Fruit fly (Drosophila melanogaster) whole organism, embryonic: ENCODE measurements around the gene CG14020.
A peak's percentile ranks its signal among the peaks of the same experiment; 100 is the strongest.

Source experiments
- ATbp ChIP-seq: fragments of 200-800 bp; sonication (Bioruptor generic); optimal IDR thresholded peaks from 2 replicates; lab custom pipeline; 2017; ENCODE audit warnings: missing biosample characterization, mild to moderate bottlenecking, missing genetic modification characterization, missing genetic modification reagents
- Atf-2 ChIP-seq: fragments of 200-800 bp; sonication (Bioruptor generic); optimal IDR thresholded peaks from 2 replicates; lab custom pipeline; 2016; ENCODE audit warnings: missing biosample characterization, missing genetic modification characterization
- Atf3 ChIP-seq: fragments of 200-800 bp; sonication (Bioruptor generic); optimal IDR thresholded peaks from 3 replicates; lab custom pipeline; 2016; ENCODE audit warnings: missing biosample characterization, missing genetic modification characterization
- CG10366 ChIP-seq: fragments of 200-800 bp; sonication (Bioruptor generic); IDR thresholded peaks from 2 replicates; pipeline ENCODE4 v1.3.6; 2022; ENCODE audit warnings: missing biosample characterization, missing genetic modification characterization
- CG10431 ChIP-seq: fragments of 200-800 bp; sonication (Bioruptor generic); optimal IDR thresholded peaks from 3 replicates; lab custom pipeline; 2018; ENCODE audit warnings: missing biosample characterization, mild to moderate bottlenecking, missing genetic modification characterization
- CG10543 ChIP-seq: fragments of 200-800 bp; sonication (Bioruptor generic); optimal IDR thresholded peaks from 3 replicates; lab custom pipeline; 2017; ENCODE audit warnings: missing biosample characterization, mild to moderate bottlenecking, missing genetic modification characterization, moderate library complexity
- CG12219 ChIP-seq: fragments of 200-800 bp; sonication (Bioruptor generic); optimal IDR thresholded peaks from 3 replicates; lab custom pipeline; 2018; ENCODE audit warnings: missing biosample characterization, mild to moderate bottlenecking, missing genetic modification characterization
- CG17186 ChIP-seq: fragments of 200-800 bp; sonication (Bioruptor generic); optimal IDR thresholded peaks from 3 replicates; lab custom pipeline; 2017; ENCODE audit warnings: missing biosample characterization, missing genetic modification reagents, missing genetic modification characterization
- CG17802 ChIP-seq: fragments of 200-800 bp; sonication (Bioruptor generic); optimal IDR thresholded peaks from 2 replicates; lab custom pipeline; 2018; ENCODE audit warnings: missing biosample characterization, mild to moderate bottlenecking, missing genetic modification characterization, moderate library complexity
- CG17912 ChIP-seq: fragments of 200-800 bp; sonication (Bioruptor generic); optimal IDR thresholded peaks from 2 replicates; lab custom pipeline; 2018; ENCODE audit warnings: missing biosample characterization, mild to moderate bottlenecking, missing genetic modification characterization
- CG18619 ChIP-seq: fragments of 200-800 bp; sonication (Bioruptor generic); optimal IDR thresholded peaks from 3 replicates; lab custom pipeline; 2017; ENCODE audit warnings: missing biosample characterization, mild to moderate bottlenecking, missing genetic modification characterization
- CG18764 ChIP-seq: fragments of 200-800 bp; sonication (Bioruptor generic); optimal IDR thresholded peaks from 3 replicates; lab custom pipeline; 2016; ENCODE audit warnings: missing biosample characterization, missing genetic modification characterization
- CG30431 ChIP-seq: fragments of 200-800 bp; sonication (Bioruptor generic); optimal IDR thresholded peaks from 2 replicates; lab custom pipeline; 2017; ENCODE audit warnings: missing biosample characterization, missing genetic modification characterization
- CG31224 ChIP-seq: fragments of 200-800 bp; sonication (Bioruptor generic); IDR thresholded peaks from 2 replicates; pipeline ENCODE4 v1.3.6; 2022; ENCODE audit warnings: missing biosample characterization, missing genetic modification characterization
- CG32532 ChIP-seq: fragments of 200-800 bp; sonication (Bioruptor generic); IDR thresholded peaks from 2 replicates; pipeline ENCODE4 v1.3.6; 2022; ENCODE audit warnings: missing biosample characterization, missing genetic modification characterization
- CG3407 ChIP-seq: fragments of 200-800 bp; sonication (Bioruptor generic); optimal IDR thresholded peaks from 2 replicates; lab custom pipeline; 2018; ENCODE audit warnings: missing biosample characterization, mild to moderate bottlenecking, missing genetic modification characterization
- CG4424 ChIP-seq: fragments of 200-800 bp; sonication (Bioruptor generic); optimal IDR thresholded peaks from 3 replicates; lab custom pipeline; 2016; ENCODE audit warnings: missing biosample characterization, missing genetic modification characterization
- CG4730 ChIP-seq: fragments of 200-800 bp; sonication (Bioruptor generic); IDR thresholded peaks from 2 replicates; pipeline ENCODE4 v1.3.6; 2022; ENCODE audit warnings: missing biosample characterization, missing genetic modification characterization
- CG6683 ChIP-seq: fragments of 200-800 bp; sonication (Bioruptor generic); optimal IDR thresholded peaks from 2 replicates; lab custom pipeline; 2017; ENCODE audit warnings: missing biosample characterization, mild to moderate bottlenecking, missing genetic modification characterization, missing genetic modification reagents
- CG6813 ChIP-seq: fragments of 200-800 bp; sonication (Bioruptor generic); optimal IDR thresholded peaks from 2 replicates; lab custom pipeline; 2017; ENCODE audit warnings: missing biosample characterization, missing genetic modification characterization, mild to moderate bottlenecking, moderate library complexity, missing genetic modification reagents
- CG7372 ChIP-seq: fragments of 200-800 bp; sonication (Bioruptor generic); IDR thresholded peaks from 2 replicates; pipeline ENCODE4 v1.3.6; 2022; ENCODE audit warnings: missing biosample characterization, missing genetic modification characterization
- CG9817 ChIP-seq: fragments of 200-800 bp; sonication (Bioruptor generic); optimal IDR thresholded peaks from 2 replicates; lab custom pipeline; 2018; ENCODE audit warnings: missing biosample characterization, mild to moderate bottlenecking, missing genetic modification characterization, moderate library complexity
- Camta ChIP-seq: fragments of 200-800 bp; sonication (Bioruptor generic); optimal IDR thresholded peaks from 2 replicates; lab custom pipeline; 2016; ENCODE audit warnings: missing biosample characterization, missing genetic modification characterization
- Chrac-16 ChIP-seq: fragments of 200-800 bp; sonication (Bioruptor generic); optimal IDR thresholded peaks from 3 replicates; lab custom pipeline; 2016; ENCODE audit warnings: missing biosample characterization, missing genetic modification characterization
- CrebB ChIP-seq: fragments of 200-800 bp; sonication (Bioruptor generic); optimal IDR thresholded peaks from 3 replicates; lab custom pipeline; 2018; ENCODE audit warnings: missing biosample characterization, mild to moderate bottlenecking, missing genetic modification characterization
- Eip74EF ChIP-seq, 2 experiments: fragments of 200-800 bp in 1 of 2; fragments of >200 bp in 1 of 2; sonication (Bioruptor generic) in 1 of 2; optimal IDR thresholded peaks; 2 replicates each; lab custom pipeline; 2017 to 2019; ENCODE audit warnings: missing biosample characterization in 2 of 2, missing genetic modification characterization in 2 of 2, mild to moderate bottlenecking in 1 of 2, moderate library complexity in 1 of 2
- Hr51 ChIP-seq, 2 experiments: fragments of 200-800 bp; sonication (Bioruptor generic); optimal IDR thresholded peaks; 2 replicates in 1 of 2; 3 replicates in 1 of 2; lab custom pipeline; 2016 to 2018; ENCODE audit warnings: missing biosample characterization in 2 of 2, missing genetic modification characterization in 2 of 2, mild to moderate bottlenecking in 1 of 2, moderate library complexity in 1 of 2
- MBD-R2 ChIP-seq: fragments of 200-800 bp; sonication (Bioruptor generic); IDR thresholded peaks from 2 replicates; pipeline ENCODE4 v1.3.6; 2022; ENCODE audit warnings: missing biosample characterization, missing genetic modification characterization
- Myb ChIP-seq: fragments of 200-800 bp; sonication (Bioruptor generic); optimal IDR thresholded peaks from 2 replicates; lab custom pipeline; 2016; ENCODE audit warnings: missing biosample characterization, missing genetic modification characterization
- NK7.1 ChIP-seq: fragments of 200-800 bp; sonication (Bioruptor generic); optimal IDR thresholded peaks from 3 replicates; lab custom pipeline; 2016; ENCODE audit warnings: missing biosample characterization, missing genetic modification characterization
- Neu2 ChIP-seq: fragments of 200-800 bp; sonication (Bioruptor generic); optimal IDR thresholded peaks from 3 replicates; lab custom pipeline; 2016; ENCODE audit warnings: missing biosample characterization, missing genetic modification characterization, borderline replicate concordance
- Pdp1 ChIP-seq, 2 experiments: fragments of 200-800 bp; sonication (Bioruptor generic); optimal IDR thresholded peaks; 3 replicates each; lab custom pipeline; 2016; ENCODE audit warnings: missing biosample characterization in 2 of 2, missing genetic modification characterization in 2 of 2, mild to moderate bottlenecking in 1 of 2, moderate library complexity in 1 of 2
- Ptx1 ChIP-seq: fragments of 200-800 bp; sonication (Bioruptor generic); IDR thresholded peaks from 2 replicates; pipeline ENCODE4 v1.3.6; 2022; ENCODE audit warnings: missing biosample characterization, missing genetic modification characterization
- Spps ChIP-seq: fragments of 200-800 bp; sonication (Bioruptor generic); optimal IDR thresholded peaks from 2 replicates; lab custom pipeline; 2018; ENCODE audit warnings: missing biosample characterization, mild to moderate bottlenecking, missing genetic modification characterization
- TFAM ChIP-seq: fragments of 200-800 bp; sonication (Bioruptor generic); optimal IDR thresholded peaks from 2 replicates; lab custom pipeline; 2017; ENCODE audit warnings: missing biosample characterization, missing genetic modification characterization, inconsistent platforms
- ara ChIP-seq: fragments of 200-800 bp; sonication (Bioruptor generic); IDR thresholded peaks from 2 replicates; pipeline ENCODE4 v1.3.6; 2022; ENCODE audit warnings: missing biosample characterization, missing genetic modification characterization
- cas ChIP-seq: fragments of 200-800 bp; sonication (Bioruptor generic); IDR thresholded peaks from 2 replicates; pipeline ENCODE4 v1.3.6; 2022; ENCODE audit warnings: missing biosample characterization, missing genetic modification characterization
- en ChIP-seq: fragments of 200-800 bp; sonication (Bioruptor generic); optimal IDR thresholded peaks from 2 replicates; lab custom pipeline; 2016; ENCODE audit warnings: missing biosample characterization, missing genetic modification characterization
- kah ChIP-seq: fragments of 200-800 bp; sonication (Bioruptor generic); optimal IDR thresholded peaks from 2 replicates; lab custom pipeline; 2018; ENCODE audit warnings: missing biosample characterization, mild to moderate bottlenecking, missing genetic modification characterization
- knrl ChIP-seq: fragments of 200-800 bp; sonication (Bioruptor generic); IDR thresholded peaks from 3 replicates; pipeline ENCODE4 v1.3.6; 2022; ENCODE audit warnings: missing biosample characterization, missing genetic modification characterization; ENCODE audit not compliant: partially characterized antibody
- peb ChIP-seq: fragments of 200-800 bp; sonication (Bioruptor generic); IDR thresholded peaks from 2 replicates; pipeline ENCODE4 v1.3.6; 2022; ENCODE audit warnings: missing biosample characterization, missing genetic modification characterization
- pnt ChIP-seq: fragments of 200-800 bp; sonication (Bioruptor generic); optimal IDR thresholded peaks from 3 replicates; lab custom pipeline; 2016; ENCODE audit warnings: missing biosample characterization, missing genetic modification characterization
- rib ChIP-seq: fragments of 200-800 bp; sonication (Bioruptor generic); IDR thresholded peaks from 2 replicates; pipeline ENCODE4 v1.3.6; 2022; ENCODE audit warnings: missing biosample characterization, missing genetic modification characterization
- sd ChIP-seq: fragments of 200-800 bp; sonication (Bioruptor generic); optimal IDR thresholded peaks from 3 replicates; lab custom pipeline; 2018; ENCODE audit warnings: missing biosample characterization, mild to moderate bottlenecking, missing genetic modification characterization, moderate library complexity
- sens-2 ChIP-seq: fragments of 200-800 bp; sonication (Bioruptor generic); IDR thresholded peaks from 2 replicates; pipeline ENCODE4 v1.3.6; 2022; ENCODE audit warnings: missing biosample characterization, missing genetic modification characterization
- ssp ChIP-seq: fragments of 200-800 bp; sonication (Bioruptor generic); IDR thresholded peaks from 2 replicates; pipeline ENCODE4 v1.3.6; 2022; ENCODE audit warnings: missing biosample characterization, missing genetic modification characterization
- tap ChIP-seq: fragments of 200-800 bp; optimal IDR thresholded peaks from 3 replicates; lab custom pipeline; 2019; ENCODE audit warnings: missing biosample characterization, mild to moderate bottlenecking, missing genetic modification characterization, moderate library complexity
- twi ChIP-seq: fragments of 200-800 bp; optimal IDR thresholded peaks from 2 replicates; lab custom pipeline; 2019; ENCODE audit warnings: missing biosample characterization, mild to moderate bottlenecking, missing genetic modification characterization, moderate library complexity
- unpg ChIP-seq: fragments of 200-800 bp; sonication (Bioruptor generic); optimal IDR thresholded peaks from 3 replicates; lab custom pipeline; 2018; ENCODE audit warnings: missing biosample characterization, mild to moderate bottlenecking, missing genetic modification characterization, moderate library complexity

The CG14020 gene

dm6 chr2L:5523848-5524473 lies 6.4 kb downstream of the CG14020 start, which contains the start of the genes Vps52 and Elp4 (continued):
- no peak for TF ChIP-seq tap
- peak; percentile 70 for TF ChIP-seq Chrac-16 (GFP tag; lab: Kevin White, UChicago)
- peak; percentile 64 for TF ChIP-seq twi (tag; lab: Kevin White, UChicago)
- peak; percentile 20 for TF ChIP-seq NK7.1 (GFP tag; lab: Kevin White, UChicago)
- TF ChIP-seq CG7372 (GFP tag; lab: Robert Waterston, UW) = peak; percentile 73
- TF ChIP-seq Camta = peak; percentile 51
- TF ChIP-seq unpg = peak; percentile 75
- peak; percentile 72 for TF ChIP-seq knrl (GFP tag; lab: Robert Waterston, UW)
- peak; percentile 75 for TF ChIP-seq CG9817
- TF ChIP-seq TFAM (GFP tag; lab: Kevin White, UChicago) = no peak
- TF ChIP-seq CG10543 (GFP tag; lab: Kevin White, UChicago) = peak; percentile 63
- no peak for TF ChIP-seq CG6813
- TF ChIP-seq CrebB (tag; lab: Kevin White, UChicago) = no peak
- TF ChIP-seq CG10431 (GFP tag; lab: Kevin White, UChicago) = peak; percentile 35
- TF ChIP-seq kah (GFP tag; lab: Kevin White, UChicago) = peak; percentile 2
- peak; percentile 77 for TF ChIP-seq CG4424 (GFP tag; lab: Kevin White, UChicago)
- peak; percentile 29 for TF ChIP-seq Atf-2 (GFP tag; lab: Kevin White, UChicago)
- TF ChIP-seq CG17912 (GFP tag; lab: Kevin White, UChicago) = peak; percentile 5
- TF ChIP-seq Ptx1 (GFP tag; lab: Robert Waterston, UW) = peak; percentile 68
- peak in 1 of 2 experiments; percentile 41 for TF ChIP-seq Hr51 (GFP tag; optimal IDR thresholded peaks at IDR 0.05; lab: Kevin White, UChicago)
- TF ChIP-seq ATbp (GFP tag; lab: Kevin White, UChicago) = no peak
- TF ChIP-seq CG30431 = peak; percentile 21
- peak; percentile 12 for TF ChIP-seq Myb (GFP tag; lab: Kevin White, UChicago)
- TF ChIP-seq CG31224 = peak; percentile 56; the same call in 1 of the 2 replicates
- peak; percentile 67 for TF ChIP-seq MBD-R2 (GFP tag; lab: Robert Waterston, UW)
- TF ChIP-seq Pdp1 (GFP tag; optimal IDR thresholded peaks at IDR 0.05; lab: Kevin White, UChicago) = peak; percentile 52 to 68
- peak; percentile 57 for TF ChIP-seq CG10366 (GFP tag; lab: Robert Waterston, UW)
- peak; percentile 36; the same call in 1 of the 2 replicates for TF ChIP-seq peb (GFP tag; lab: Robert Waterston, UW)
- peak; percentile 50 for TF ChIP-seq Spps (tag; lab: Kevin White, UChicago)
- no peak for TF ChIP-seq sens-2 (GFP tag; lab: Robert Waterston, UW)
- peak; percentile 68; the same call in 1 of the 2 replicates for TF ChIP-seq rib
- no peak for TF ChIP-seq en (GFP tag; lab: Kevin White, UChicago)
- peak; percentile 41 for TF ChIP-seq CG17802
- TF ChIP-seq CG6683 (GFP tag; lab: Kevin White, UChicago) = peak; percentile 54
- peak; percentile 60 for TF ChIP-seq CG4730 (GFP tag; lab: Robert Waterston, UW)
- no peak for TF ChIP-seq Neu2 (GFP tag; lab: Kevin White, UChicago)
- TF ChIP-seq CG18764 (GFP tag; lab: Kevin White, UChicago) = peak; percentile 67
- peak; percentile 80 for TF ChIP-seq ssp (GFP tag; lab: Robert Waterston, UW)
- no peak for TF ChIP-seq sd
- no peak for TF ChIP-seq cas (GFP tag; lab: Robert Waterston, UW)
- peak; percentile 27 for TF ChIP-seq CG17186 (GFP tag; lab: Kevin White, UChicago)
- TF ChIP-seq CG12219 (GFP tag; lab: Kevin White, UChicago) = peak; percentile 30
- no peak for TF ChIP-seq ara (GFP tag; lab: Robert Waterston, UW)
- TF ChIP-seq Atf3 = peak; percentile 29
- TF ChIP-seq CG18619 (GFP tag; lab: Kevin White, UChicago) = peak; percentile 67
- TF ChIP-seq pnt = peak; percentile 20
- no peak for TF ChIP-seq Eip74EF (GFP tag; optimal IDR thresholded peaks at IDR 0.05; lab: Kevin White, UChicago)
- peak; percentile 80 for TF ChIP-seq CG32532
- TF ChIP-seq CG3407 (GFP tag; lab: Kevin White, UChicago) = no peak
